Worm (Caenorhabditis elegans) whole organism, young adult: ENCODE data around the gene T03D8.6.

Source experiments
- B0019.2 ChIP-seq: fragments of 200-800 bp; sonication (Bioruptor generic); conservative IDR thresholded peaks from 2 replicates; pipeline ENCODE4 v1.3.6; 2022; ENCODE audit warnings: missing genetic modification reagents, missing genetic modification characterization, missing compliant biosample characterization
- D2030.7 ChIP-seq: fragments of 200-800 bp; sonication (Bioruptor generic); IDR thresholded peaks from 2 replicates; pipeline ENCODE4 v1.3.6; 2022; ENCODE audit warnings: missing genetic modification reagents, missing genetic modification characterization, missing compliant biosample characterization
- F10E7.11 ChIP-seq: sonication (generic microtip); optimal IDR thresholded peaks from 2 replicates; lab custom pipeline; 2017; ENCODE audit warnings: mild to moderate bottlenecking, missing genetic modification characterization, moderate library complexity, missing compliant biosample characterization
- F22D6.2 ChIP-seq: sonication (generic microtip); optimal IDR thresholded peaks from 2 replicates; lab custom pipeline; 2016; ENCODE audit warnings: mild to moderate bottlenecking, missing genetic modification characterization, missing compliant biosample characterization
- F23B12.7 ChIP-seq: sonication (generic microtip); optimal IDR thresholded peaks from 2 replicates; lab custom pipeline; 2017; ENCODE audit warnings: missing genetic modification characterization, mild to moderate bottlenecking, missing compliant biosample characterization, antibody characterized with exemption, moderate library complexity; ENCODE audit not compliant: insufficient read depth
- F33H1.4 ChIP-seq: fragments of 200-800 bp; sonication (Bioruptor generic); IDR thresholded peaks from 2 replicates; pipeline ENCODE4 v1.3.6; 2022; ENCODE audit warnings: missing genetic modification reagents, missing genetic modification characterization, missing compliant biosample characterization
- F37B4.10 ChIP-seq: fragments of 200-800 bp; sonication (Bioruptor generic); IDR thresholded peaks from 2 replicates; pipeline ENCODE4 v1.3.6; 2022; ENCODE audit warnings: missing genetic modification characterization, missing compliant biosample characterization
- T07F8.4 ChIP-seq: sonication (generic microtip); optimal IDR thresholded peaks from 2 replicates; lab custom pipeline; 2016; ENCODE audit warnings: mild to moderate bottlenecking, missing genetic modification characterization, moderate library complexity, missing compliant biosample characterization
- T26A5.8 ChIP-seq: sonication (generic microtip); optimal IDR thresholded peaks from 2 replicates; lab custom pipeline; 2016; ENCODE audit warnings: missing genetic modification characterization, missing compliant biosample characterization
- aptf-2 ChIP-seq: fragments of 200-800 bp; sonication (Bioruptor generic); conservative IDR thresholded peaks from 2 replicates; pipeline ENCODE4 v1.3.6; 2022; ENCODE audit warnings: missing genetic modification reagents, missing genetic modification characterization, missing compliant biosample characterization
- bed-1 ChIP-seq: fragments of 200-800 bp; sonication (Bioruptor generic); IDR thresholded peaks from 2 replicates; pipeline ENCODE4 v1.3.6; 2022; ENCODE audit warnings: missing genetic modification reagents, missing genetic modification characterization, missing compliant biosample characterization
- ccch-3 ChIP-seq: fragments of 200-800 bp; sonication (Bioruptor generic); optimal IDR thresholded peaks from 2 replicates; lab custom pipeline; 2018; ENCODE audit warnings: mild to moderate bottlenecking, missing genetic modification characterization, missing compliant biosample characterization
- ceh-27 ChIP-seq: fragments of 200-800 bp; sonication (Bioruptor generic); optimal IDR thresholded peaks from 2 replicates; lab custom pipeline; 2018; ENCODE audit warnings: mild to moderate bottlenecking, missing genetic modification characterization, moderate library complexity, missing compliant biosample characterization
- ceh-40 ChIP-seq: fragments of 200-800 bp; sonication (Bioruptor generic); IDR thresholded peaks from 2 replicates; pipeline ENCODE4 v1.3.6; 2022; ENCODE audit warnings: missing genetic modification characterization, missing compliant biosample characterization
- ceh-91 ChIP-seq: fragments of 200-800 bp; sonication (Bioruptor generic); IDR thresholded peaks from 2 replicates; pipeline ENCODE4 v1.3.6; 2022; ENCODE audit warnings: missing genetic modification reagents, missing genetic modification characterization, missing compliant biosample characterization
- efl-1 ChIP-seq: fragments of 150-350 bp; optimal IDR thresholded peaks from 2 replicates; lab custom pipeline; 2014; ENCODE audit warnings: missing biosample characterization, missing genetic modification reagents, missing genetic modification characterization
- ekl-4 ChIP-seq: fragments of 200-800 bp; sonication (Bioruptor generic); IDR thresholded peaks from 2 replicates; pipeline ENCODE4 v1.3.6; 2022; ENCODE audit warnings: missing genetic modification reagents, missing genetic modification characterization, missing compliant biosample characterization
- fkh-3 ChIP-seq: sonication (generic microtip); optimal IDR thresholded peaks from 2 replicates; lab custom pipeline; 2016; ENCODE audit warnings: mild to moderate bottlenecking, missing genetic modification characterization, missing compliant biosample characterization
- hmg-1.2 ChIP-seq: fragments of 200-800 bp; sonication (Bioruptor generic); IDR thresholded peaks from 2 replicates; pipeline ENCODE4 v1.3.6; 2022; ENCODE audit warnings: missing genetic modification reagents, missing genetic modification characterization, missing compliant biosample characterization
- hmg-20 ChIP-seq: fragments of 200-800 bp; sonication (Bioruptor generic); IDR thresholded peaks from 2 replicates; pipeline ENCODE4 v1.3.6; 2022; ENCODE audit warnings: missing genetic modification reagents, missing genetic modification characterization, missing compliant biosample characterization
- hrde-1 ChIP-seq: sonication (generic microtip); optimal IDR thresholded peaks from 2 replicates; lab custom pipeline; 2016; ENCODE audit warnings: missing genetic modification characterization, mild to moderate bottlenecking, missing compliant biosample characterization, moderate library complexity, missing genotype, missing genetic modification reagents, borderline replicate concordance
- hsf-1 ChIP-seq: fragments of 200-800 bp; sonication (Bioruptor generic); IDR thresholded peaks from 2 replicates; pipeline ENCODE4 v1.3.6; 2022; ENCODE audit warnings: missing genetic modification reagents, missing genetic modification characterization, missing compliant biosample characterization
- madf-10 ChIP-seq: sonication (generic microtip); optimal IDR thresholded peaks from 2 replicates; lab custom pipeline; 2016; ENCODE audit warnings: mild to moderate bottlenecking, missing genetic modification characterization, missing compliant biosample characterization
- mcd-1 ChIP-seq: fragments of 200-800 bp; sonication (Bioruptor generic); IDR thresholded peaks from 2 replicates; pipeline ENCODE4 v1.3.6; 2022; ENCODE audit warnings: missing genetic modification reagents, missing genetic modification characterization, missing compliant biosample characterization
- mes-4 ChIP-seq: sonication (generic microtip); optimal IDR thresholded peaks from 2 replicates; lab custom pipeline; 2016; ENCODE audit warnings: missing genotype, missing genetic modification characterization, missing compliant biosample characterization
- nhr-179 ChIP-seq: sonication (generic microtip); optimal IDR thresholded peaks from 2 replicates; lab custom pipeline; 2016; ENCODE audit warnings: mild to moderate bottlenecking, missing genetic modification characterization, missing compliant biosample characterization
- pbrm-1 ChIP-seq: fragments of 200-800 bp; sonication (Bioruptor generic); IDR thresholded peaks from 2 replicates; pipeline ENCODE4 v1.3.6; 2022; ENCODE audit warnings: missing genetic modification reagents, missing genetic modification characterization, missing compliant biosample characterization
- repo-1 ChIP-seq: sonication (generic microtip); optimal IDR thresholded peaks from 2 replicates; lab custom pipeline; 2017; ENCODE audit warnings: mild to moderate bottlenecking, missing genetic modification characterization, missing compliant biosample characterization
- rpc-1 ChIP-seq, 2 experiments: fragments of 150-350 bp in 1 of 2; sonication (generic microtip) in 1 of 2; optimal IDR thresholded peaks; 2 replicates each; lab custom pipeline; 2014 to 2018; ENCODE audit warnings: missing biosample characterization in 1 of 2, missing genetic modification characterization in 1 of 2, missing genetic modification reagents in 1 of 2, missing genotype in 1 of 2
- snpc-1.1 ChIP-seq: sonication (generic microtip); optimal IDR thresholded peaks from 2 replicates; lab custom pipeline; 2017; ENCODE audit warnings: missing genetic modification characterization, mild to moderate bottlenecking, missing compliant biosample characterization, antibody characterized with exemption, moderate library complexity, missing genotype, missing genetic modification reagents; ENCODE audit not compliant: insufficient read depth
- snpc-4 ChIP-seq, 5 experiments: fragments of 150-350 bp in 1 of 5; sonication (generic microtip) in 4 of 5; optimal IDR thresholded peaks; 2 replicates each; lab custom pipeline; 2014 to 2018; ENCODE audit warnings: missing genetic modification characterization in 5 of 5, missing biosample characterization in 3 of 5, antibody characterized with exemption in 2 of 5, mild to moderate bottlenecking in 2 of 5, missing compliant biosample characterization in 2 of 5, missing genotype in 2 of 5, moderate library complexity in 2 of 5, missing genetic modification reagents in 1 of 5
- sptf-2 ChIP-seq: fragments of 200-800 bp; sonication (Bioruptor generic); optimal IDR thresholded peaks from 2 replicates; lab custom pipeline; 2018; ENCODE audit warnings: mild to moderate bottlenecking, missing genetic modification characterization, missing compliant biosample characterization
- tbp1 ChIP-seq: fragments of 200-800 bp; sonication (Bioruptor generic); optimal IDR thresholded peaks from 2 replicates; lab custom pipeline; 2018; ENCODE audit warnings: mild to moderate bottlenecking, missing genetic modification characterization, missing compliant biosample characterization
- unc-130 ChIP-seq: sonication (generic microtip); optimal IDR thresholded peaks from 2 replicates; lab custom pipeline; 2016; ENCODE audit warnings: missing genetic modification reagents, missing genetic modification characterization, missing compliant biosample characterization
- ztf-22 ChIP-seq: fragments of 200-800 bp; sonication (Bioruptor generic); optimal IDR thresholded peaks from 2 replicates; lab custom pipeline; 2018; ENCODE audit warnings: mild to moderate bottlenecking, missing genetic modification characterization, moderate library complexity, missing compliant biosample characterization
- ztf-25 ChIP-seq: fragments of 200-800 bp; sonication (Bioruptor generic); IDR thresholded peaks from 2 replicates; pipeline ENCODE4 v1.3.6; 2022; ENCODE audit warnings: missing genetic modification reagents, missing genetic modification characterization, missing compliant biosample characterization
- ztf-26 ChIP-seq: sonication (generic microtip); optimal IDR thresholded peaks from 2 replicates; lab custom pipeline; 2017; ENCODE audit warnings: missing genetic modification characterization, missing compliant biosample characterization
- ztf-28 ChIP-seq: fragments of 200-800 bp; sonication (Bioruptor generic); IDR thresholded peaks from 2 replicates; pipeline ENCODE4 v1.3.6; 2022; ENCODE audit warnings: missing genetic modification reagents, missing genetic modification characterization, missing compliant biosample characterization
- ztf-3 ChIP-seq: fragments of 200-800 bp; sonication (Bioruptor generic); optimal IDR thresholded peaks from 2 replicates; lab custom pipeline; 2018; ENCODE audit warnings: mild to moderate bottlenecking, missing genetic modification characterization, missing compliant biosample characterization

The T03D8.6 gene

DNA sequence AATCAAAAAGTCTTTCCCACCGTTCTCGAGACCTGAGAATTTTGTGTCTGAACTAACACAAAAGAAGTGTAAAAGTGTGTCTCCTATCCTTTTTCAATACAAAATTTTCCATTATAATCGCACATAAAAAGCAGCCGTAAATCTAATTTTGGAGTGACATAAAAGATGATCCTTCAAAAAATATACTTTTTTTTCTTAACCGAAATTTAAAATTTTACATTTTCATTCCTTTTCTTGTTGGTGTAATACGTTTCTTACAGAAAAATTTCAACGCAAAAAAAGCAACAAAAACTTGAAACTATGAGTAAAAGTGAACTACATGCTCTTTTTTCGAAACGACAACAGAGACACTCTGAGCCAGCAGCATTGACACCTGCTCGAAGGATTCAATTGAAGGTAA lies 13.1 kb downstream of the T03D8.6 start, which contains the start of gene Y44A6D.6:
Gene Y44A6D.6 (plus strand): TSS at position 301 of the 400 bp plus-strand sequence.
- TF ChIP-seq F33H1.4 (no peak), mcd-1 (GFP tag; lab: Robert Waterston, UW) (no peak), unc-130 (no peak), T07F8.4 (tag; lab: Kevin White, UChicago) (no peak), pbrm-1 (GFP tag; lab: Robert Waterston, UW) (no peak), F22D6.2 (tag; lab: Kevin White, UChicago) (no peak), mes-4 (tag; lab: Kevin White, UChicago) (no peak), B0019.2 (GFP tag; lab: Robert Waterston, UW) (no peak), hrde-1 (tag; lab: Kevin White, UChicago) (no peak), ceh-27 (GFP tag; lab: Kevin White, UChicago) (no peak), ccch-3 (GFP tag; lab: Kevin White, UChicago) (no peak), F23B12.7 (tag; lab: Kevin White, UChicago) (no peak), repo-1 (tag; lab: Kevin White, UChicago) (no peak), ceh-91 (no peak), efl-1 (no peak), ztf-25 (GFP tag; lab: Robert Waterston, UW) (no peak), F10E7.11 (no peak), sptf-2 (GFP tag; lab: Kevin White, UChicago) (no peak)

DNA sequence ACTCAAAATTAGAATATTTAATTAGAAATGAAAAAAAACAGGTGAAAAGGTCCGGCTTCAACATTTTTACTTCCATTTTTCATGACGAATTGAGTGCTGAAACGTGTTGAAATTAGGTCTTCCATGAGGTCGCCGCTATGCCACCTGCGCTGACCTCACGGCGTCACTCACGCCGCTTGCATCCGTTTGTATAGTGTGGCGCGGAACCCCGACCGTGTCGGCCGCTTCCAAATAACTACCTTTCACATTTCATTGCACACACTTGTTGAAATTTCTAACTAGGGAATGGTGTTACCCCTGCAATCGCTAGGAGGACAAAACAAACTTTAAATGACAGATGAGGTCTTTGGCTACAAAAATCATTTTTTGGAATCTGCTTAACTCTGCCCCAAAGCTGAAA lies 16.7 kb downstream of the T03D8.6 start:
- TF ChIP-seq snpc-1.1 (tag; lab: Kevin White, UChicago) (peak; percentile 81), snpc-4 (GFP tag; optimal IDR thresholded peaks at IDR 0.05; lab: Kevin White, UChicago) (peak; percentile 65), snpc-4 (tag; optimal IDR thresholded peaks at IDR 0.05; lab: Kevin White, UChicago) (peak; percentile 76 to 96 (median 89)), D2030.7 (GFP tag; lab: Robert Waterston, UW) (0 out of 2 replicates have a peak, but pooled peaks have one; percentile 39), ztf-28 (0 out of 2 replicates have a peak, but pooled peaks have one; percentile 52), tbp1 (GFP tag; lab: Kevin White, UChicago) (peak; percentile 43), hmg-1.2 (GFP tag; lab: Robert Waterston, UW) (peak; percentile 78)
- TF ChIP-seq, all 124 proteins: peak for 6; not testable (repeated sequence) for 118

- TF ChIP-seq ztf-26 (tag; lab: Kevin White, UChicago): no peak
- TF ChIP-seq ztf-3: no peak
- no peak for TF ChIP-seq ztf-25 (GFP tag; lab: Robert Waterston, UW)
- TF ChIP-seq ztf-22 (GFP tag; lab: Kevin White, UChicago): no peak
- no peak for TF ChIP-seq unc-130
- no peak for TF ChIP-seq F37B4.10
- TF ChIP-seq hsf-1 (GFP tag; lab: Robert Waterston, UW): no peak
- TF ChIP-seq T07F8.4 (tag; lab: Kevin White, UChicago): no peak
- no peak for TF ChIP-seq ekl-4
- no peak for TF ChIP-seq ceh-40 (GFP tag; lab: Robert Waterston, UW)
- TF ChIP-seq hmg-20 (GFP tag; lab: Robert Waterston, UW): no peak
- no peak for TF ChIP-seq nhr-179 (tag; lab: Kevin White, UChicago)
- TF ChIP-seq madf-10 (tag; lab: Kevin White, UChicago): no peak
- no peak for TF ChIP-seq T26A5.8 (tag; lab: Kevin White, UChicago)
- no peak for TF ChIP-seq rpc-1 (optimal IDR thresholded peaks at IDR 0.05; lab: Kevin White, UChicago)
- TF ChIP-seq rpc-1 (tag; optimal IDR thresholded peaks at IDR 0.05; lab: Kevin White, UChicago): no peak
- TF ChIP-seq fkh-3 (tag; lab: Kevin White, UChicago): no peak
- TF ChIP-seq D2030.7 (GFP tag; lab: Robert Waterston, UW): no peak
- no peak for TF ChIP-seq aptf-2 (GFP tag; lab: Robert Waterston, UW)
- TF ChIP-seq bed-1: no peak
- TF ChIP-seq snpc-1.1 (tag; lab: Kevin White, UChicago): no peak
These were observed 17.2 kb downstream of the T03D8.6 start, which contains the start of gene Y44A6D.5 for ce11 chrV:20802906-20803305. TSS of gene Y44A6D.5 (minus strand) at chrV:20803006.
